Fruit fly (Drosophila melanogaster): Measurements from ENCODE around the gene CG10949.

Gene CG10949

DNA sequence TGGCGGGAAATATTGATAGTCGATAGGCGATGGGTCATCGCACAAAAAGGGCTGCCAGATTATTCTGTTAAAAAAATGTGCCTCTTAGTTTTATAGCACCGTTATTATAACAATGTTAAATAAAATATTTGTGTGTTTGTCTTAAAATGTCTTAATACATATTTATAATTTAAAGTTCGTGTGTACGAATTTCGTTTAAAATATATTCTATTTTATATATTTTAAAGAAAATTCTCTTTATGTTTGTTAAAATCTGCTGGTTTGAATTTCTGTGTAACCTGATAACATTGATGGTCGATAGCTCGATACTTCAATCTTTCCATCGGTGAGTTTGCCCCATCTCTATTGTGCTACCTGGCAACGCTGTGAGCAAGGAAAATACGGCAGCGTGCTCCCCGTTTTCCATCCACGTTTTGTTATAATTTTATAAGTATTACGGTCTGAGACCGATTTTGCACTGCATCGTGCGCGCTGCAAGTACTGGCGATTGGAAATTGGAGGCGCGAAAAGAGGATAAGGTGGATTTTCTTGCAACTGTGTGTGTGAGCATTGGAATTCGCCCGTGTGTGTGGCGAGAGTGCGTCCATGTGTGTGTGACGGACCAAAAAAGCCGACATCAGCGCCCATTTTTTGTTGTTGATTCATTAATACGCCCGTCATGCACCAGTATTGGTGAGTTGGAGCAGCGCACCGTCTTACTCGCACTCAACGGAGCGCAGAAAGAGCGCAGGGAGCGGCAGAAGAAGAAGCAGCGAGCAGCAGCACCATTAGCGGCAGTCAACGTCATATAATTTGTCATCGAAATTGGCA, at the start of gene CG10949, which contains the start of gene Arpc2 (continued):
- no peak for TF ChIP-seq CG9437 (GFP tag; optimal IDR thresholded peaks at IDR 0.05)
- no peak for TF ChIP-seq grn (GFP tag; optimal IDR thresholded peaks at IDR 0.05)
- TF ChIP-seq dpn (GFP tag; optimal IDR thresholded peaks at IDR 0.05) = peak in 1 of 2 experiments; percentile 51
- TF ChIP-seq lola (GFP tag; optimal IDR thresholded peaks at IDR 0.05) = peak in 1 of 3 experiments; percentile 59
- no peak for TF ChIP-seq kay (GFP tag; optimal IDR thresholded peaks at IDR 0.05)
- TF ChIP-seq pfk (GFP tag; optimal IDR thresholded peaks at IDR 0.05) = no peak
- 0 out of 2 replicates have a peak, but pooled peaks have one; percentile 26 for TF ChIP-seq CG4360 (GFP tag; IDR thresholded peaks at IDR 0.05)
- TF ChIP-seq ken (GFP tag; IDR thresholded peaks at IDR 0.05) = no peak
- peak; percentile 70 for TF ChIP-seq Hr3 (GFP tag; optimal IDR thresholded peaks at IDR 0.05)
- peak; percentile 44; the same call in 1 of the 2 replicates for TF ChIP-seq nerfin-2 (GFP tag; IDR thresholded peaks at IDR 0.05; ENCODE audit: partially characterized antibody)
- TF ChIP-seq C15 (GFP tag; IDR thresholded peaks at IDR 0.05) = no peak
- TF ChIP-seq mirr (GFP tag; optimal IDR thresholded peaks at IDR 0.05) = no peak
- no peak for TF ChIP-seq sim (GFP tag; IDR thresholded peaks at IDR 0.05)
- TF ChIP-seq CG11247 (GFP tag; IDR thresholded peaks at IDR 0.05) = 0 out of 2 replicates have a peak, but pooled peaks have one; percentile 6
- TF ChIP-seq CG18011 (GFP tag; optimal IDR thresholded peaks at IDR 0.05) = no peak
- no peak for TF ChIP-seq CG6813 (GFP tag; optimal IDR thresholded peaks at IDR 0.05)
- TF ChIP-seq dan (GFP tag; IDR thresholded peaks at IDR 0.05) = no peak
- no peak for TF ChIP-seq CG2202 (tag; optimal IDR thresholded peaks at IDR 0.05)
- no peak for TF ChIP-seq btn (GFP tag; optimal IDR thresholded peaks at IDR 0.05)
- TF ChIP-seq lov (optimal IDR thresholded peaks at IDR 0.05) = no peak
- no peak for TF ChIP-seq lov (GFP tag; IDR thresholded peaks at IDR 0.05)
- TF ChIP-seq ab (GFP tag; optimal IDR thresholded peaks at IDR 0.05) = no peak
- TF ChIP-seq Fer3 (tag; optimal IDR thresholded peaks at IDR 0.05) = peak; percentile 44
- no peak for TF ChIP-seq mam (GFP tag; optimal IDR thresholded peaks at IDR 0.05)
- no peak for TF ChIP-seq fru (optimal IDR thresholded peaks at IDR 0.05)
- no peak for TF ChIP-seq Hr39 (optimal IDR thresholded peaks at IDR 0.05)
- no peak for TF ChIP-seq Lpt (GFP tag; optimal IDR thresholded peaks at IDR 0.05)
- TF ChIP-seq gsb (GFP tag; IDR thresholded peaks at IDR 0.05) = no peak
- TF ChIP-seq wdn (GFP tag; IDR thresholded peaks at IDR 0.05) = no peak
- TF ChIP-seq Fer2 (tag; optimal IDR thresholded peaks at IDR 0.05) = peak; percentile 35
- no peak for TF ChIP-seq run (tag; optimal IDR thresholded peaks at IDR 0.05)
- no peak for TF ChIP-seq CG6854 (GFP tag; optimal IDR thresholded peaks at IDR 0.05)
- TF ChIP-seq CG32532 (GFP tag; IDR thresholded peaks at IDR 0.05) = peak; percentile 68
- TF ChIP-seq CG18764 (GFP tag; optimal IDR thresholded peaks at IDR 0.05) = no peak
- peak; percentile 39 to 80 for TF ChIP-seq crp (GFP tag; optimal IDR thresholded peaks at IDR 0.05)
- 0 out of 3 replicates have a peak, but pooled peaks have one; percentile 60 for TF ChIP-seq hb (GFP tag; IDR thresholded peaks at IDR 0.05; ENCODE audit: partially characterized antibody)
- no peak for TF ChIP-seq CG8478 (optimal IDR thresholded peaks at IDR 0.05)
- TF ChIP-seq kah (GFP tag; optimal IDR thresholded peaks at IDR 0.05) = no peak
- no peak for TF ChIP-seq Hey (tag; optimal IDR thresholded peaks at IDR 0.05)
- TF ChIP-seq ttk (GFP tag; IDR thresholded peaks at IDR 0.05) = no peak
- peak; percentile 65 for TF ChIP-seq CG2116 (GFP tag; optimal IDR thresholded peaks at IDR 0.05)
- peak; percentile 40; the same call in 1 of the 4 replicates for TF ChIP-seq Gug (GFP tag; IDR thresholded peaks at IDR 0.05)
